Worm (Caenorhabditis elegans) whole organism, L1 larva: ENCODE measurements around the gene F13H8.11.

Source experiments
- blmp-1 ChIP-seq: fragments of 150-350 bp; optimal IDR thresholded peaks from 2 replicates; lab custom pipeline; 2014; ENCODE audit warnings: missing biosample characterization, missing genetic modification characterization
- egl-27 ChIP-seq, 2 experiments: fragments of 150-350 bp in 1 of 2; sonication (generic microtip); optimal IDR thresholded peaks; 3 replicates each; lab custom pipeline; 2017 to 2018; ENCODE audit warnings: missing biosample characterization in 2 of 2, missing genetic modification characterization in 2 of 2, missing genetic modification reagents in 2 of 2
- fkh-10 ChIP-seq: sonication (generic microtip); optimal IDR thresholded peaks from 2 replicates; lab custom pipeline; 2017; ENCODE audit warnings: missing biosample characterization, missing genetic modification reagents, missing genetic modification characterization
- hlh-17 ChIP-seq: fragments of 200-800 bp; sonication (Bioruptor generic); optimal IDR thresholded peaks from 2 replicates; lab custom pipeline; 2018; ENCODE audit warnings: missing genetic modification characterization, mild to moderate bottlenecking, missing compliant biosample characterization, moderate library complexity, borderline replicate concordance
- lin-13 ChIP-seq: fragments of 150-350 bp; optimal IDR thresholded peaks from 2 replicates; lab custom pipeline; 2014; ENCODE audit warnings: missing biosample characterization, missing genetic modification reagents, missing genetic modification characterization
- lin-39 ChIP-seq: fragments of 150-350 bp; optimal IDR thresholded peaks from 2 replicates; lab custom pipeline; 2014; ENCODE audit warnings: missing biosample characterization, missing genetic modification reagents, missing genetic modification characterization
- mab-9 ChIP-seq: fragments of 200-800 bp; sonication (Bioruptor generic); IDR thresholded peaks from 2 replicates; pipeline ENCODE4 v1.3.6; 2022; ENCODE audit warnings: missing genetic modification reagents, missing genetic modification characterization, missing compliant biosample characterization
- mdl-1 ChIP-seq, 2 experiments: fragments of 150-350 bp; optimal IDR thresholded peaks; 2 replicates each; lab custom pipeline; 2014 to 2017; ENCODE audit warnings: missing biosample characterization in 2 of 2, missing genetic modification characterization in 2 of 2, inconsistent platforms in 1 of 2
- pax-3 ChIP-seq: fragments of 200-800 bp; sonication (Bioruptor generic); optimal IDR thresholded peaks from 2 replicates; lab custom pipeline; 2018; ENCODE audit warnings: mild to moderate bottlenecking, missing genetic modification characterization, moderate library complexity, missing compliant biosample characterization
- tbx-2 ChIP-seq: sonication (generic microtip); optimal IDR thresholded peaks from 2 replicates; lab custom pipeline; 2016; ENCODE audit warnings: missing genetic modification characterization, missing compliant biosample characterization
- unc-62 ChIP-seq: fragments of 150-350 bp; optimal IDR thresholded peaks from 2 replicates; lab custom pipeline; 2014; ENCODE audit warnings: missing biosample characterization, missing genetic modification reagents, missing genetic modification characterization
- unc-98 ChIP-seq: fragments of 200-800 bp; sonication (Bioruptor generic); IDR thresholded peaks from 2 replicates; pipeline ENCODE4 v1.3.6; 2022; ENCODE audit warnings: missing genetic modification characterization, missing compliant biosample characterization
- ztf-4 ChIP-seq: fragments of 150-350 bp; optimal IDR thresholded peaks from 2 replicates; lab custom pipeline; 2014; ENCODE audit warnings: missing biosample characterization, missing genetic modification characterization

- TF ChIP-seq pax-3 (tag; lab: Kevin White, UChicago) = no peak
- TF ChIP-seq unc-98 (GFP tag; lab: Robert Waterston, UW) = no peak
- TF ChIP-seq mdl-1 (tag; optimal IDR thresholded peaks at IDR 0.05; lab: Kevin White, UChicago) = no peak
- TF ChIP-seq unc-62 (GFP tag; lab: Kevin White, UChicago) = no peak
- no peak for TF ChIP-seq hlh-17 (GFP tag; lab: Kevin White, UChicago)
- TF ChIP-seq lin-39 (tag; lab: Kevin White, UChicago) = no peak
- TF ChIP-seq tbx-2 (tag; lab: Kevin White, UChicago) = no peak
- no peak for TF ChIP-seq ztf-4 (tag; lab: Kevin White, UChicago)
- TF ChIP-seq egl-27 (tag; optimal IDR thresholded peaks at IDR 0.05; lab: Kevin White, UChicago) = no peak
- no peak for TF ChIP-seq mab-9 (GFP tag; lab: Robert Waterston, UW)
- no peak for TF ChIP-seq lin-13
- TF ChIP-seq blmp-1 (tag; lab: Kevin White, UChicago) = peak; percentile 78
- TF ChIP-seq fkh-10 = no peak
These were observed 23.5 kb downstream of the F13H8.11 start for ce11 chrII:6236093-6236945.
